Comparison of ENCODE assay signal across 6 worm cellular contexts in genomic region chrX:12179090-12179488, ce11.
TF ChIP-seq lines count a peak whose summit lies in the region.

No protein-coding gene starts in this region.

TF ChIP-seq in whole organism, L1 larva, 84 proteins besides CTCF, POLR2A, EP300 and RAD21 (continues in another document):
- TF ChIP-seq ceh-88 (GFP tag; IDR thresholded peaks at IDR 0.05; lab: Robert Waterston, UW), result 0 out of 2 replicates have a peak, but pooled peaks have one; percentile 31
- TF ChIP-seq swsn-7 (tag; optimal IDR thresholded peaks at IDR 0.05; lab: Kevin White, UChicago), result peak; percentile 1
- TF ChIP-seq mdl-1 (tag; optimal IDR thresholded peaks at IDR 0.05; lab: Kevin White, UChicago), result peak in 1 of 2 experiments; percentile 18
- TF ChIP-seq F16B12.6 (tag; optimal IDR thresholded peaks at IDR 0.05; lab: Kevin White, UChicago), result no peak
- peak; percentile 8 for TF ChIP-seq sup-37 (GFP tag; optimal IDR thresholded peaks at IDR 0.05; lab: Kevin White, UChicago)
- TF ChIP-seq efl-1 (optimal IDR thresholded peaks at IDR 0.05; lab: Kevin White, UChicago), result no peak
- TF ChIP-seq efl-1 (GFP tag; optimal IDR thresholded peaks at IDR 0.05 in 1 of 2; lab: Kevin White, UChicago), result peak in 1 of 2 experiments; percentile 35
- TF ChIP-seq nhr-84 (tag; optimal IDR thresholded peaks at IDR 0.05; lab: Kevin White, UChicago), result no peak
- no peak for TF ChIP-seq ets-5 (GFP tag; IDR thresholded peaks at IDR 0.05; lab: Robert Waterston, UW)
- TF ChIP-seq blmp-1 (tag; optimal IDR thresholded peaks at IDR 0.05; lab: Kevin White, UChicago), result peak; percentile 22
- TF ChIP-seq nhr-77 (tag; optimal IDR thresholded peaks at IDR 0.05; lab: Kevin White, UChicago), result peak; percentile 7
- no peak for TF ChIP-seq ceh-63 (GFP tag; optimal IDR thresholded peaks at IDR 0.05; lab: Kevin White, UChicago)
- TF ChIP-seq lin-15B (tag; optimal IDR thresholded peaks at IDR 0.05; lab: Kevin White, UChicago), result no peak
- TF ChIP-seq nhr-85 (tag; lab: Kevin White, UChicago), result peak; percentile 55
- peak; percentile 16 for TF ChIP-seq unc-130 (tag; optimal IDR thresholded peaks at IDR 0.05; lab: Kevin White, UChicago)

TF ChIP-seq in whole organism, L2 larva, 48 proteins besides CTCF, POLR2A, EP300 and RAD21:
- TF ChIP-seq ztf-4 (tag; optimal IDR thresholded peaks at IDR 0.05; lab: Kevin White, UChicago) (no peak), mab-5 (tag; optimal IDR thresholded peaks at IDR 0.05; lab: Kevin White, UChicago) (no peak), nhr-12 (tag; optimal IDR thresholded peaks at IDR 0.05; lab: Kevin White, UChicago) (no peak), nhr-129 (tag; optimal IDR thresholded peaks at IDR 0.05; lab: Kevin White, UChicago) (peak; percentile 3), skn-1 (tag; optimal IDR thresholded peaks at IDR 0.05; lab: Kevin White, UChicago) (no peak), nhr-21 (tag; optimal IDR thresholded peaks at IDR 0.05; lab: Kevin White, UChicago) (no peak), fos-1 (tag; optimal IDR thresholded peaks at IDR 0.05; lab: Kevin White, UChicago) (no peak), sma-9 (GFP tag; optimal IDR thresholded peaks at IDR 0.05; lab: Kevin White, UChicago) (peak; percentile 58), sma-9 (tag; optimal IDR thresholded peaks at IDR 0.05; lab: Kevin White, UChicago) (no peak), aly-2 (tag; optimal IDR thresholded peaks at IDR 0.05; lab: Kevin White, UChicago) (no peak), F13H6.1 (tag; optimal IDR thresholded peaks at IDR 0.05; lab: Kevin White, UChicago) (peak; percentile 75)

TF ChIP-seq in whole organism, L3 larva, 47 proteins besides CTCF, POLR2A, EP300 and RAD21:
- TF ChIP-seq pha-4 (tag; optimal IDR thresholded peaks at IDR 0.05; lab: Kevin White, UChicago), result peak; percentile 56
- TF ChIP-seq hmg-11 (tag; optimal IDR thresholded peaks at IDR 0.05; lab: Kevin White, UChicago), result no peak
- TF ChIP-seq unc-62 (GFP tag; optimal IDR thresholded peaks at IDR 0.05; lab: Kevin White, UChicago), result no peak
- no peak for TF ChIP-seq fos-1 (tag; optimal IDR thresholded peaks at IDR 0.05; lab: Kevin White, UChicago)

TF ChIP-seq in whole organism, L4 larva, 104 proteins besides CTCF, POLR2A, EP300 and RAD21:
- peak; percentile 20 for TF ChIP-seq dve-1 (tag; optimal IDR thresholded peaks at IDR 0.05; lab: Kevin White, UChicago; ENCODE audit: insufficient read depth)
- TF ChIP-seq aha-1 (tag; lab: Kevin White, UChicago), result peak; percentile 26
- TF ChIP-seq daf-16 (GFP tag; optimal IDR thresholded peaks at IDR 0.05; lab: Kevin White, UChicago), result peak in 1 of 2 experiments; percentile 54
- TF ChIP-seq daf-16 (tag; optimal IDR thresholded peaks at IDR 0.05; lab: Kevin White, UChicago), result peak; percentile 41
- no peak for TF ChIP-seq T26A8.4 (GFP tag; IDR thresholded peaks at IDR 0.05; lab: Robert Waterston, UW)
- peak; percentile 32 for TF ChIP-seq hlh-11 (tag; optimal IDR thresholded peaks at IDR 0.05; lab: Kevin White, UChicago)
- no peak for TF ChIP-seq zfp-2 (tag; optimal IDR thresholded peaks at IDR 0.05; lab: Kevin White, UChicago)
- no peak for TF ChIP-seq lir-3 (tag; optimal IDR thresholded peaks at IDR 0.05; lab: Kevin White, UChicago)
- peak; percentile 58 for TF ChIP-seq pha-4 (GFP tag; IDR thresholded peaks at IDR 0.05; lab: Robert Waterston, UW)
- peak; percentile 11 for TF ChIP-seq pha-4 (tag; optimal IDR thresholded peaks at IDR 0.05; lab: Kevin White, UChicago)
- TF ChIP-seq nhr-102 (tag; optimal IDR thresholded peaks at IDR 0.05; lab: Kevin White, UChicago), result no peak
- TF ChIP-seq jun-1 (tag; optimal IDR thresholded peaks at IDR 0.05; lab: Kevin White, UChicago), result no peak
- TF ChIP-seq nhr-48 (tag; optimal IDR thresholded peaks at IDR 0.05; lab: Kevin White, UChicago), result no peak
- TF ChIP-seq madf-5 (GFP tag; IDR thresholded peaks at IDR 0.05; lab: Robert Waterston, UW), result no peak
- no peak for TF ChIP-seq ztf-7 (tag; optimal IDR thresholded peaks at IDR 0.05; lab: Kevin White, UChicago)

TF ChIP-seq in whole organism, late embryonic, 69 proteins besides CTCF, POLR2A, EP300 and RAD21:
- TF ChIP-seq pha-2 (tag; optimal IDR thresholded peaks at IDR 0.05; lab: Kevin White, UChicago) (peak; percentile 21), nhr-11 (tag; optimal IDR thresholded peaks at IDR 0.05; lab: Kevin White, UChicago) (no peak), ceh-48 (tag; optimal IDR thresholded peaks at IDR 0.05; lab: Kevin White, UChicago) (no peak), hlh-30 (tag; optimal IDR thresholded peaks at IDR 0.05; lab: Kevin White, UChicago; ENCODE audit: insufficient read depth) (no peak), pha-4 (tag; optimal IDR thresholded peaks at IDR 0.05; lab: Kevin White, UChicago) (no peak), zip-5 (tag; optimal IDR thresholded peaks at IDR 0.05; lab: Kevin White, UChicago) (no peak), ceh-14 (tag; optimal IDR thresholded peaks at IDR 0.05; lab: Kevin White, UChicago) (no peak), ceh-19 (GFP tag; optimal IDR thresholded peaks at IDR 0.05; lab: Kevin White, UChicago) (peak; percentile 84), ceh-22 (tag; optimal IDR thresholded peaks at IDR 0.05; lab: Kevin White, UChicago) (peak; percentile 33), C38D4.7 (GFP tag; optimal IDR thresholded peaks at IDR 0.05; lab: Kevin White, UChicago) (no peak), ref-2 (tag; optimal IDR thresholded peaks at IDR 0.05; lab: Kevin White, UChicago) (no peak), tbx-2 (tag; optimal IDR thresholded peaks at IDR 0.05; lab: Kevin White, UChicago) (peak; percentile 2), hlh-8 (tag; optimal IDR thresholded peaks at IDR 0.05; lab: Kevin White, UChicago) (no peak), odd-2 (tag; optimal IDR thresholded peaks at IDR 0.05; lab: Kevin White, UChicago) (no peak), syd-9 (tag; optimal IDR thresholded peaks at IDR 0.05; lab: Kevin White, UChicago) (no peak), unc-86 (tag; optimal IDR thresholded peaks at IDR 0.05; lab: Kevin White, UChicago) (no peak), sdc-2 (tag; optimal IDR thresholded peaks at IDR 0.05; lab: Kevin White, UChicago) (no peak), ceh-34 (tag; optimal IDR thresholded peaks at IDR 0.05; lab: Kevin White, UChicago) (peak; percentile 99)

TF ChIP-seq in whole organism, mixed stage, embryonic, 35 proteins besides CTCF, POLR2A, EP300 and RAD21:
- TF ChIP-seq pha-4 (tag; optimal IDR thresholded peaks at IDR 0.05; lab: Kevin White, UChicago), result peak; percentile 61
- TF ChIP-seq blmp-1 (tag; optimal IDR thresholded peaks at IDR 0.05; lab: Kevin White, UChicago), result no peak
- peak; percentile 12 for TF ChIP-seq drap-1 (GFP tag; optimal IDR thresholded peaks at IDR 0.05; lab: Kevin White, UChicago)

Comparison
In these comparisons a context has a peak if more than half of its experiments do, and no peak if none do; other contexts are left out.
1. Of the 29 proteins assayed by ChIP-seq in both whole organism, L4 larva and whole organism, L1 larva: peak only in whole organism, L4 larva: aha-1; only in whole organism, L1 larva: nhr-77 and unc-130; in both: none; in neither: 24; mixed calls (peak in some experiments, not most) for 2.